Fruit fly (Drosophila melanogaster): ENCODE measurements around the gene Vti1b.

The Vti1b gene

DNA sequence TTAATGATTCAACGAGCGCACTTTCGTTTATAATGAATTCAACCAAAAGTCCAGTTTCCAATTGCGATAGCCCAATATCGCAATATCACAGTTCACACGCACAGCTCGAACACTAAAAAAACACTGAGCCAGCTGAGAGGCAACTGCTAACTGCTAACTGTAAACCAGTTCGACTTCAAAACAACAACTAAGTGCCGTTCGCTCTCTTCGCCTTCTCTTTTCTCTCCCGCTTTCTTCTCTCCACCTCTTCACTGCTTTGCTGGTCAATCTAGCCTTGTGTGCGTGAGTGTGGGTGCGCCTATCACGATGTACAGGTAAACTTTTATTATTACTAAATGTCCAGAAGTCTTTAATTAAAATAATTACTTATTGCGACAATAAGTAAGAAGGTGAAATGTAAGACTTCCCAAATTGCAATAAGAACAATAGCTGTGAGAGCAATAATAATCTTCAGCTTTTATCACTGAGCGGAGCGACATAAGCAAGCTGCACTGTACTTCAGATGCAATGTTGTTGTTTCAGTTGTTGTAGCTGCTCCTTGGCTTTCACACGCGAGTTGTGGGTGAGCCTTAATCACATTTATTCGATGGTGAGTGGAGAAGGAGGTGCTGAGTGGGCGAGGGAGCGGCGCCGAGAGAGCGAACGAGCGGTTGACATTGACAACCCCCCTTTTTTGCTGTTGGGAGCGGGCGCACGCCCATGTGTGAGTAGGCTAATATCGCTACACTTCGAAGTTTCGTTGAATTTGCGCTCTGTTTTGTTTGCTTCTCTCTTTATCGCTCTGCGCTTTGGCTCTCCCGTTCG, at the start of gene Vti1b:
Gene Vti1b, plus strand, starts transcription at position 195 of the 804 bp plus-strand sequence.
- TF ChIP-seq fru (GFP tag; optimal IDR thresholded peaks at IDR 0.05): peak; percentile 98
- TF ChIP-seq jim (GFP tag; optimal IDR thresholded peaks at IDR 0.05): peak; percentile 39
- peak; percentile 74 for TF ChIP-seq CG32264 (GFP tag; optimal IDR thresholded peaks at IDR 0.05)
- TF ChIP-seq CrebA (GFP tag; optimal IDR thresholded peaks at IDR 0.05; ENCODE audit: borderline replicate concordance): no peak
- TF ChIP-seq dl (GFP tag; optimal IDR thresholded peaks at IDR 0.05; ENCODE audit: insufficient read depth in 1 of 2, partially characterized antibody in 2 of 2): peak; percentile 83 to 91
- peak; percentile 94 for TF ChIP-seq Sp1 (GFP tag; optimal IDR thresholded peaks at IDR 0.05)
- peak; percentile 98 for TF ChIP-seq h (GFP tag; optimal IDR thresholded peaks at IDR 0.05)
- TF ChIP-seq lola (GFP tag; optimal IDR thresholded peaks at IDR 0.05): no peak
- TF ChIP-seq sage (GFP tag; optimal IDR thresholded peaks at IDR 0.05): peak; percentile 87
- peak; percentile 86 for TF ChIP-seq Mio (GFP tag; optimal IDR thresholded peaks at IDR 0.05)
- TF ChIP-seq Dif (GFP tag; optimal IDR thresholded peaks at IDR 0.05; ENCODE audit: partially characterized antibody): peak; percentile 91
- TF ChIP-seq HLH106 (tag; optimal IDR thresholded peaks at IDR 0.05): peak; percentile 94
- TF ChIP-seq Vsx2 (GFP tag; optimal IDR thresholded peaks at IDR 0.05; ENCODE audit: partially characterized antibody): peak; percentile 96
- no peak for TF ChIP-seq Hr78 (GFP tag; optimal IDR thresholded peaks at IDR 0.05)
- peak; percentile 87 for TF ChIP-seq Jra (GFP tag; optimal IDR thresholded peaks at IDR 0.05)
- peak; percentile 98 for TF ChIP-seq OdsH (GFP tag; optimal IDR thresholded peaks at IDR 0.05)
- TF ChIP-seq dsf (GFP tag; optimal IDR thresholded peaks at IDR 0.05; ENCODE audit: borderline replicate concordance): peak; percentile 64
- peak; percentile 81 for TF ChIP-seq Hr83 (GFP tag; optimal IDR thresholded peaks at IDR 0.05; ENCODE audit: poor library complexity, severe bottlenecking)
- TF ChIP-seq ey (GFP tag; optimal IDR thresholded peaks at IDR 0.05): peak; percentile 98
- no peak for TF ChIP-seq pan (optimal IDR thresholded peaks at IDR 0.05)
- no peak for TF ChIP-seq tai (GFP tag; optimal IDR thresholded peaks at IDR 0.05)
- TF ChIP-seq GATAd (GFP tag; optimal IDR thresholded peaks at IDR 0.05): peak; percentile 59
- TF ChIP-seq rgr (GFP tag; optimal IDR thresholded peaks at IDR 0.05): peak; percentile 98
- TF ChIP-seq br (GFP tag; optimal IDR thresholded peaks at IDR 0.05): peak; percentile 97
- TF ChIP-seq Abd-B (GFP tag; optimal IDR thresholded peaks at IDR 0.05): no peak
- peak; percentile 55 for TF ChIP-seq Rel (GFP tag; optimal IDR thresholded peaks at IDR 0.05)
- peak; percentile 72 for TF ChIP-seq Rel (tag; optimal IDR thresholded peaks at IDR 0.05)
- peak; percentile 84 to 97 for TF ChIP-seq foxo (GFP tag; optimal IDR thresholded peaks at IDR 0.05)
- peak; percentile 93 for TF ChIP-seq sv (GFP tag; optimal IDR thresholded peaks at IDR 0.05)
- no peak for TF ChIP-seq Myc (optimal IDR thresholded peaks at IDR 0.05)
- peak; percentile 97 for TF ChIP-seq woc (GFP tag; optimal IDR thresholded peaks at IDR 0.05)
- TF ChIP-seq psq (GFP tag; optimal IDR thresholded peaks at IDR 0.05): peak; percentile 96
- TF ChIP-seq N (GFP tag; optimal IDR thresholded peaks at IDR 0.05): no peak
- TF ChIP-seq CG9705 (GFP tag; optimal IDR thresholded peaks at IDR 0.05): peak; percentile 70
- peak; percentile 92 for TF ChIP-seq dmrt93B (GFP tag; optimal IDR thresholded peaks at IDR 0.05)
- peak; percentile 97 for TF ChIP-seq Hnf4 (GFP tag; optimal IDR thresholded peaks at IDR 0.05)
- peak; percentile 92 for TF ChIP-seq brk (GFP tag; optimal IDR thresholded peaks at IDR 0.05)
- TF ChIP-seq usp (GFP tag; optimal IDR thresholded peaks at IDR 0.05): no peak
- no peak for TF ChIP-seq Dfd (GFP tag; optimal IDR thresholded peaks at IDR 0.05)

- TF ChIP-seq Jra (GFP tag; optimal IDR thresholded peaks at IDR 0.05) (no peak), ey (GFP tag; optimal IDR thresholded peaks at IDR 0.05) (no peak), Dfd (GFP tag; optimal IDR thresholded peaks at IDR 0.05) (no peak), dsf (GFP tag; optimal IDR thresholded peaks at IDR 0.05; ENCODE audit: borderline replicate concordance) (no peak), Rel (GFP tag; optimal IDR thresholded peaks at IDR 0.05) (no peak), Rel (tag; optimal IDR thresholded peaks at IDR 0.05) (no peak), GATAd (GFP tag; optimal IDR thresholded peaks at IDR 0.05) (no peak), sv (GFP tag; optimal IDR thresholded peaks at IDR 0.05) (no peak), CG9705 (GFP tag; optimal IDR thresholded peaks at IDR 0.05) (no peak), dl (GFP tag; optimal IDR thresholded peaks at IDR 0.05; ENCODE audit: insufficient read depth in 1 of 2, partially characterized antibody in 2 of 2) (no peak), Mio (GFP tag; optimal IDR thresholded peaks at IDR 0.05) (no peak), Hnf4 (GFP tag; optimal IDR thresholded peaks at IDR 0.05) (no peak), HLH106 (tag; optimal IDR thresholded peaks at IDR 0.05) (no peak), jim (GFP tag; optimal IDR thresholded peaks at IDR 0.05) (no peak), br (GFP tag; optimal IDR thresholded peaks at IDR 0.05) (no peak), CrebA (GFP tag; optimal IDR thresholded peaks at IDR 0.05; ENCODE audit: borderline replicate concordance) (no peak), CG32264 (GFP tag; optimal IDR thresholded peaks at IDR 0.05) (no peak), psq (GFP tag; optimal IDR thresholded peaks at IDR 0.05) (no peak), OdsH (GFP tag; optimal IDR thresholded peaks at IDR 0.05) (no peak), Dif (GFP tag; optimal IDR thresholded peaks at IDR 0.05; ENCODE audit: partially characterized antibody) (no peak)
Observed at dm6 chr3R:18355781-18356180, 41.0 kb upstream of the Vti1b start.
